Worm (Caenorhabditis elegans): ENCODE measurements around the gene pqm-1.

DNA sequence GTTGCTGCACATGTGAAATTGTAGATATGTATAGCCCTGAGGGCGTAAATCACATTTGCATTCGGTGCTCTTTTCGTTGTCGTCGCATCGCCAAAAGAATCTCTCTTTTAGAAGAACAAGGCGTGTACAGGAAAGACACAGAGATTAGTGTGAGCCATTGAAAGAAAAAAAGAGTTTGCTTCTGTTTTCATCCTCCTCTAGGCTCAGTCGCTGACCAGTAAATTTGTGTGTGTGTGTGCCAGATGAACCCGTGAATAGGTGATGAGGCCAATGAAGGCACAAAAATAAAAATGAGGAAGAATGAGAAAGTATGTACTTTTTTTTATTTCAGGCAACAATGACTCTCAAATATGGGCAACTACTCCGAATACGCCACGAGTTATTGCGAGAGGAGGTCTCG, 40.0 kb downstream of the pqm-1 start, which contains the start of gene mat-2:
- TF ChIP-seq klf-2 (GFP tag; conservative IDR thresholded peaks at IDR 0.05) (no peak), med-1 (GFP tag; optimal IDR thresholded peaks at IDR 0.05; ENCODE audit: insufficient read depth) (no peak)

Data from whole organism, midembryonic.